Fruit fly (Drosophila melanogaster) whole organism, embryonic: ENCODE measurements around the gene bbg.

Source experiments
- Adf1 ChIP-seq: fragments of 200-800 bp; sonication (Bioruptor generic); IDR thresholded peaks from 2 replicates; pipeline ENCODE4 v1.3.6; 2022; ENCODE audit warnings: missing biosample characterization, missing genetic modification characterization
- CG10366 ChIP-seq: fragments of 200-800 bp; sonication (Bioruptor generic); IDR thresholded peaks from 2 replicates; pipeline ENCODE4 v1.3.6; 2022; ENCODE audit warnings: missing biosample characterization, missing genetic modification characterization
- CG11504 ChIP-seq: fragments of 200-800 bp; sonication (Bioruptor generic); optimal IDR thresholded peaks from 3 replicates; lab custom pipeline; 2019; ENCODE audit warnings: missing biosample characterization, mild to moderate bottlenecking, missing genetic modification characterization, moderate library complexity
- CG11696 ChIP-seq: fragments of 200-800 bp; sonication (Bioruptor generic); IDR thresholded peaks from 2 replicates; pipeline ENCODE4 v1.3.6; 2022; ENCODE audit warnings: missing biosample characterization, missing genetic modification characterization
- CG13287 ChIP-seq: fragments of 200-800 bp; sonication (Bioruptor generic); IDR thresholded peaks from 2 replicates; pipeline ENCODE4 v1.3.6; 2022; ENCODE audit warnings: missing biosample characterization, missing genetic modification characterization; ENCODE audit not compliant: partially characterized antibody
- CG13624 ChIP-seq: fragments of 200-800 bp; sonication (Bioruptor generic); optimal IDR thresholded peaks from 2 replicates; lab custom pipeline; 2016; ENCODE audit warnings: missing biosample characterization, missing genetic modification characterization
- CG14441 ChIP-seq: fragments of 200-800 bp; sonication (Bioruptor generic); IDR thresholded peaks from 2 replicates; pipeline ENCODE4 v1.3.6; 2022; ENCODE audit warnings: missing biosample characterization, missing genetic modification characterization
- CG14710 ChIP-seq: fragments of 200-800 bp; sonication (Bioruptor generic); optimal IDR thresholded peaks from 3 replicates; lab custom pipeline; 2019; ENCODE audit warnings: missing biosample characterization, mild to moderate bottlenecking, missing genetic modification characterization, moderate library complexity
- CG16813 ChIP-seq: fragments of 200-800 bp; sonication (Bioruptor generic); IDR thresholded peaks from 3 replicates; pipeline ENCODE4 v1.3.6; 2022; ENCODE audit warnings: missing biosample characterization, missing genetic modification characterization; ENCODE audit not compliant: partially characterized antibody
- CG17328 ChIP-seq: fragments of 200-800 bp; sonication (Bioruptor generic); IDR thresholded peaks from 2 replicates; pipeline ENCODE4 v1.3.6; 2022; ENCODE audit warnings: missing biosample characterization, missing genetic modification characterization
- CG1792 ChIP-seq: fragments of 200-800 bp; sonication (Bioruptor generic); optimal IDR thresholded peaks from 2 replicates; lab custom pipeline; 2016; ENCODE audit warnings: missing biosample characterization, missing genetic modification characterization
- CG18262 ChIP-seq: fragments of 200-800 bp; optimal IDR thresholded peaks from 3 replicates; lab custom pipeline; 2019; ENCODE audit warnings: missing biosample characterization, mild to moderate bottlenecking, missing genetic modification characterization, moderate library complexity
- CG34422 ChIP-seq: fragments of 200-800 bp; sonication (Bioruptor generic); IDR thresholded peaks from 3 replicates; pipeline ENCODE4 v1.3.6; 2022; ENCODE audit warnings: missing biosample characterization, missing genetic modification characterization
- CG6689 ChIP-seq: fragments of 200-800 bp; sonication (Bioruptor generic); IDR thresholded peaks from 2 replicates; pipeline ENCODE4 v1.3.6; 2022; ENCODE audit warnings: missing biosample characterization, missing genetic modification characterization
- CG6854 ChIP-seq: fragments of 200-800 bp; sonication (Bioruptor generic); optimal IDR thresholded peaks from 3 replicates; lab custom pipeline; 2017; ENCODE audit warnings: missing biosample characterization, mild to moderate bottlenecking, missing genetic modification characterization
- CG7839 ChIP-seq: fragments of 200-800 bp; sonication (Bioruptor generic); optimal IDR thresholded peaks from 3 replicates; lab custom pipeline; 2018; ENCODE audit warnings: missing biosample characterization, mild to moderate bottlenecking, missing genetic modification characterization, moderate library complexity
- CG8281 ChIP-seq: fragments of 200-800 bp; sonication (Bioruptor generic); optimal IDR thresholded peaks from 2 replicates; lab custom pipeline; 2018; ENCODE audit warnings: missing biosample characterization, mild to moderate bottlenecking, missing genetic modification characterization, moderate library complexity
- CG8388 ChIP-seq: fragments of 200-800 bp; sonication (Bioruptor generic); optimal IDR thresholded peaks from 2 replicates; lab custom pipeline; 2019; ENCODE audit warnings: missing biosample characterization, mild to moderate bottlenecking, missing genetic modification characterization, moderate library complexity
- CG9727 ChIP-seq: fragments of 200-800 bp; sonication (Bioruptor generic); optimal IDR thresholded peaks from 3 replicates; lab custom pipeline; 2017; ENCODE audit warnings: missing biosample characterization, mild to moderate bottlenecking, missing genetic modification characterization
- CHES-1-like ChIP-seq: fragments of 200-800 bp; sonication (Bioruptor generic); optimal IDR thresholded peaks from 2 replicates; lab custom pipeline; 2016; ENCODE audit warnings: missing biosample characterization, missing genetic modification characterization
- Ets65A ChIP-seq: fragments of 200-800 bp; sonication (Bioruptor generic); peaks from one replicate; lab custom pipeline; 2016; ENCODE audit warnings: missing biosample characterization, missing genetic modification characterization
- Fer3 ChIP-seq: fragments of 200-800 bp; sonication (Bioruptor generic); optimal IDR thresholded peaks from 2 replicates; lab custom pipeline; 2018; ENCODE audit warnings: missing biosample characterization, mild to moderate bottlenecking, missing genetic modification characterization, moderate library complexity
- Hmr ChIP-seq: fragments of 200-800 bp; sonication (Bioruptor generic); optimal IDR thresholded peaks from 3 replicates; lab custom pipeline; 2017; ENCODE audit warnings: mild to moderate bottlenecking, missing biosample characterization, missing genetic modification reagents, missing genetic modification characterization
- MBD-R2 ChIP-seq: fragments of 200-800 bp; sonication (Bioruptor generic); IDR thresholded peaks from 2 replicates; pipeline ENCODE4 v1.3.6; 2022; ENCODE audit warnings: missing biosample characterization, missing genetic modification characterization
- Mad ChIP-seq: fragments of 200-800 bp; sonication (Bioruptor generic); optimal IDR thresholded peaks from 2 replicates; lab custom pipeline; 2016; ENCODE audit warnings: missing biosample characterization, missing genetic modification characterization
- Med ChIP-seq: fragments of 200-800 bp; sonication (Bioruptor generic); peaks from one replicate; lab custom pipeline; 2016; ENCODE audit warnings: missing biosample characterization, missing genetic modification characterization, mild to moderate bottlenecking, inconsistent platforms, moderate library complexity
- Meics ChIP-seq: fragments of 200-800 bp; sonication (Bioruptor generic); optimal IDR thresholded peaks from 2 replicates; lab custom pipeline; 2017; ENCODE audit warnings: missing biosample characterization, mild to moderate bottlenecking, missing genetic modification characterization
- Vsx1 ChIP-seq: fragments of 200-800 bp; sonication (Bioruptor generic); optimal IDR thresholded peaks from 2 replicates; lab custom pipeline; 2017; ENCODE audit warnings: missing biosample characterization, mild to moderate bottlenecking, missing genetic modification characterization, missing genetic modification reagents
- Xrp1 ChIP-seq: fragments of 200-800 bp; sonication (Bioruptor generic); IDR thresholded peaks from 2 replicates; pipeline ENCODE4 v1.3.6; 2022; ENCODE audit warnings: missing biosample characterization, missing genetic modification characterization
- ato ChIP-seq: fragments of 200-800 bp; sonication (Bioruptor generic); IDR thresholded peaks from 2 replicates; pipeline ENCODE4 v1.3.6; 2022; ENCODE audit warnings: missing biosample characterization, missing genetic modification characterization; ENCODE audit not compliant: partially characterized antibody
- chif ChIP-seq, 2 experiments: fragments of 200-800 bp; sonication (Bioruptor generic); optimal IDR thresholded peaks; 3 replicates each; lab custom pipeline; 2016; ENCODE audit warnings: missing biosample characterization in 2 of 2, missing genetic modification characterization in 2 of 2
- chinmo ChIP-seq: fragments of 200-800 bp; sonication (Bioruptor generic); IDR thresholded peaks from 4 replicates; pipeline ENCODE4 v1.3.6; 2022; ENCODE audit warnings: missing biosample characterization, missing genetic modification characterization; ENCODE audit not compliant: partially characterized antibody
- dm ChIP-seq: fragments of 200-800 bp; sonication (Bioruptor generic); optimal IDR thresholded peaks from 3 replicates; lab custom pipeline; 2016; ENCODE audit warnings: missing biosample characterization, missing genetic modification characterization
- fd102C ChIP-seq: fragments of 200-800 bp; sonication (Bioruptor generic); optimal IDR thresholded peaks from 2 replicates; lab custom pipeline; 2018; ENCODE audit warnings: missing biosample characterization, mild to moderate bottlenecking, missing genetic modification characterization, moderate library complexity
- fd3F ChIP-seq: fragments of 200-800 bp; sonication (Bioruptor generic); optimal IDR thresholded peaks from 2 replicates; lab custom pipeline; 2018; ENCODE audit warnings: missing biosample characterization, mild to moderate bottlenecking, missing genetic modification characterization, moderate library complexity
- gsb-n ChIP-seq: fragments of 200-800 bp; sonication (Bioruptor generic); optimal IDR thresholded peaks from 3 replicates; lab custom pipeline; 2018; ENCODE audit warnings: missing biosample characterization, mild to moderate bottlenecking, missing genetic modification characterization
- hkb ChIP-seq, 2 experiments: fragments of 200-800 bp in 1 of 2; fragments of >200 bp in 1 of 2; sonication (Bioruptor generic) in 1 of 2; IDR thresholded peaks in 1 of 2; optimal IDR thresholded peaks in 1 of 2; 2 replicates each; pipeline versions ENCODE4 v1.3.6 to Lab custom; 2017 to 2022; ENCODE audit warnings: missing biosample characterization in 1 of 2, missing genetic modification characterization in 1 of 2
- lmd ChIP-seq: fragments of 200-800 bp; sonication (Bioruptor generic); IDR thresholded peaks from 2 replicates; pipeline ENCODE4 v1.3.6; 2022; ENCODE audit warnings: missing biosample characterization, missing genetic modification characterization
- maf-S ChIP-seq: fragments of 200-800 bp; sonication (Bioruptor generic); optimal IDR thresholded peaks from 2 replicates; lab custom pipeline; 2016; ENCODE audit warnings: missing biosample characterization, missing genetic modification characterization
- nom ChIP-seq: fragments of 200-800 bp; sonication (Bioruptor generic); optimal IDR thresholded peaks from 2 replicates; lab custom pipeline; 2017; ENCODE audit warnings: missing biosample characterization, missing genetic modification characterization, mild to moderate bottlenecking, moderate library complexity, missing genetic modification reagents
- org-1 ChIP-seq: fragments of 200-800 bp; sonication (Bioruptor generic); optimal IDR thresholded peaks from 2 replicates; lab custom pipeline; 2017; ENCODE audit warnings: missing biosample characterization, missing genetic modification characterization
- peb ChIP-seq: fragments of 200-800 bp; sonication (Bioruptor generic); IDR thresholded peaks from 2 replicates; pipeline ENCODE4 v1.3.6; 2022; ENCODE audit warnings: missing biosample characterization, missing genetic modification characterization
- psq ChIP-seq: fragments of 200-800 bp; sonication (Bioruptor generic); optimal IDR thresholded peaks from 2 replicates; lab custom pipeline; 2017; ENCODE audit warnings: missing biosample characterization, missing genetic modification characterization
- so ChIP-seq: fragments of 200-800 bp; sonication (Bioruptor generic); IDR thresholded peaks from 3 replicates; pipeline ENCODE4 v1.3.6; 2022; ENCODE audit warnings: missing biosample characterization, missing genetic modification characterization
- ssp ChIP-seq: fragments of 200-800 bp; sonication (Bioruptor generic); IDR thresholded peaks from 2 replicates; pipeline ENCODE4 v1.3.6; 2022; ENCODE audit warnings: missing biosample characterization, missing genetic modification characterization
- stc ChIP-seq: fragments of 200-800 bp; sonication (Bioruptor generic); IDR thresholded peaks from 2 replicates; pipeline ENCODE4 v1.3.6; 2022; ENCODE audit warnings: missing biosample characterization, missing genetic modification characterization
- tin ChIP-seq: fragments of 200-800 bp; sonication (Bioruptor generic); optimal IDR thresholded peaks from 3 replicates; lab custom pipeline; 2016; ENCODE audit warnings: missing biosample characterization, missing genetic modification characterization
- unpg ChIP-seq: fragments of 200-800 bp; sonication (Bioruptor generic); optimal IDR thresholded peaks from 3 replicates; lab custom pipeline; 2018; ENCODE audit warnings: missing biosample characterization, mild to moderate bottlenecking, missing genetic modification characterization, moderate library complexity
- vfl ChIP-seq: fragments of 200-800 bp; sonication (Bioruptor generic); optimal IDR thresholded peaks from 2 replicates; lab custom pipeline; 2016; ENCODE audit warnings: missing biosample characterization, missing genetic modification characterization
- vvl ChIP-seq: fragments of 200-800 bp; sonication (Bioruptor generic); IDR thresholded peaks from 2 replicates; pipeline ENCODE4 v1.3.6; 2022; ENCODE audit warnings: missing biosample characterization, missing genetic modification characterization

Gene bbg

DNA sequence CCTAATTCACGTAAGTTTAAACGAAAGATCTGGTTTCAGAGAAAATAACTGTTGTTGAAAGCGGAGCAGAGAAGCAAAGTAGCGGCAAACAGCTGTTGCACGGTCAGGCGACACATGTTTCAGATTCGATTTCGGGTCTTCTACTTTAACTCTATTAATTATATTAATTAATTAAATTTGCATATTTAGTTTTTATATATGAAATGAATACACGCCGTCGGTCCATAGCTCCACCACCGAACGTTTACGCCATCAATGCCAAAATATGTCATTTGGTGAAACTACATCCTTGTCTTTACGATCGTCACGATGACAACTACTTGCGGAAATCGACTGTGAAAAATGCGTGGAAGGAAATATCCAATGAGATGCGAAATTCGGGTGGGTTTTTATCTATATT is 125.2 kb downstream of the bbg start (continued):
- TF ChIP-seq CG13287 (GFP tag; lab: Robert Waterston, UW) (no peak), Med (GFP tag; lab: Kevin White, UChicago) (peak; percentile 21), vvl (GFP tag; lab: Robert Waterston, UW) (no peak), unpg (GFP tag; lab: Kevin White, UChicago) (peak; percentile 60), Adf1 (GFP tag; lab: Robert Waterston, UW) (no peak), so (GFP tag; lab: Robert Waterston, UW) (peak; percentile 36; the same call in 1 of the 3 replicates), ssp (GFP tag; lab: Robert Waterston, UW) (no peak), Ets65A (GFP tag; lab: Kevin White, UChicago) (peak; percentile 69), psq (no peak), vfl (GFP tag; lab: Kevin White, UChicago) (no peak), org-1 (GFP tag; lab: Kevin White, UChicago) (no peak), CG11696 (no peak), fd3F (GFP tag; lab: Kevin White, UChicago) (peak; percentile 5), Fer3 (peak; percentile 35), CHES-1-like (no peak), gsb-n (tag; lab: Kevin White, UChicago) (peak; percentile 69), CG11504 (peak; percentile 25), Mad (GFP tag; lab: Kevin White, UChicago) (peak; percentile 5), stc (GFP tag; lab: Robert Waterston, UW) (peak; percentile 45; the same call in 1 of the 2 replicates), dm (GFP tag; lab: Kevin White, UChicago) (no peak), Xrp1 (GFP tag; lab: Robert Waterston, UW) (peak; percentile 74), CG7839 (tag; lab: Kevin White, UChicago) (peak; percentile 42), nom (GFP tag; lab: Kevin White, UChicago) (peak; percentile 34), CG18262 (peak; percentile 47), Hmr (GFP tag; lab: Kevin White, UChicago) (peak; percentile 34), CG6854 (no peak), CG8281 (tag; lab: Kevin White, UChicago) (peak; percentile 7), CG6689 (GFP tag; lab: Robert Waterston, UW) (peak; percentile 47; the same call in 1 of the 2 replicates), hkb (optimal IDR thresholded peaks at IDR 0.05; lab: Kevin White, UChicago) (no peak), hkb (GFP tag; IDR thresholded peaks at IDR 0.05; lab: Robert Waterston, UW) (peak; percentile 47; the same call in 1 of the 2 replicates), chif (GFP tag; optimal IDR thresholded peaks at IDR 0.05; lab: Kevin White, UChicago) (no peak), CG13624 (GFP tag; lab: Kevin White, UChicago) (no peak), CG1792 (no peak), CG10366 (peak; percentile 18; the same call in 1 of the 2 replicates), CG14710 (tag; lab: Kevin White, UChicago) (peak; percentile 24), CG16813 (no peak), Meics (peak; percentile 21), MBD-R2 (GFP tag; lab: Robert Waterston, UW) (peak; percentile 3; the same call in 1 of the 2 replicates), Vsx1 (GFP tag; lab: Kevin White, UChicago) (peak; percentile 17), tin (no peak), CG17328 (GFP tag; lab: Robert Waterston, UW) (peak; percentile 72), CG14441 (GFP tag; lab: Robert Waterston, UW) (0 out of 2 replicates have a peak, but pooled peaks have one; percentile 26), ato (GFP tag; lab: Robert Waterston, UW) (no peak), CG9727 (GFP tag; lab: Kevin White, UChicago) (peak; percentile 11), maf-S (GFP tag; lab: Kevin White, UChicago) (no peak), lmd (GFP tag; lab: Robert Waterston, UW) (0 out of 2 replicates have a peak, but pooled peaks have one; percentile 24), CG8388 (GFP tag; lab: Kevin White, UChicago) (peak; percentile 54), peb (no peak), fd102C (peak; percentile 35), CG34422 (GFP tag; lab: Robert Waterston, UW) (no peak; the same call in 2 of the 3 replicates), chinmo (GFP tag; lab: Robert Waterston, UW) (no peak)
